Worm (Caenorhabditis elegans): ENCODE measurements around the gene srh-45.

DNA sequence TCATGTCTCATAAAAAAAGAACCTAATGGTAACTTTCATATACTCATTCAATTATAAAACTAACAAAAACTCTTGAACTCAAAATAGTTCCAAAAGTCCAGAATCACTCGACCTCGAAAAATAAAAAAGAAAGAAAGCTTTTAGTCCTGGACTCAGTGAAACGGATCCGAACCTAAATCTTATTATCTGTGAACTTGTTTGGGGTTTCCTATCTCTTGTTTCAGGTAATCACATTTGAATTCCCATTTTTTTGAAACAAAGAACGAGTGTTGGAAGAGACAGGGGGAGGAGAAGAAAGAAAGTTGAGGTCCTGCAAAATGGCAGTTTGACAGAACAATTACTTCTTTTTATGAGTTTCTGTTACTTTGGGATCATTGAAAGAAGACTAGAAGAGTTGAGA is 49.5 kb upstream of the srh-45 start:
- no peak for TF ChIP-seq him-1 (tag; optimal IDR thresholded peaks at IDR 0.05)
- no peak for TF ChIP-seq W03F9.2 (tag; optimal IDR thresholded peaks at IDR 0.05)
